Fruit fly (Drosophila melanogaster) whole organism, prepupa: ENCODE results near the gene CG13384.
A peak's percentile ranks its signal among the peaks of the same experiment; 100 is the strongest.

Experiments
- CG10631 ChIP-seq: fragments of 200-800 bp; sonication (Bioruptor generic); optimal IDR thresholded peaks from 2 replicates; lab custom pipeline; 2016; ENCODE audit warnings: missing biosample characterization, missing genetic modification characterization
- CG10669 ChIP-seq: fragments of 200-800 bp; sonication (Bioruptor generic); optimal IDR thresholded peaks from 3 replicates; lab custom pipeline; 2018; ENCODE audit warnings: missing biosample characterization, mild to moderate bottlenecking, missing genetic modification characterization, moderate library complexity
- CG11762 ChIP-seq: fragments of 200-800 bp; sonication (Bioruptor generic); optimal IDR thresholded peaks from 3 replicates; lab custom pipeline; 2016; ENCODE audit warnings: missing biosample characterization, missing genetic modification characterization; ENCODE audit not compliant: insufficient read depth
- CG11902 ChIP-seq: fragments of 200-800 bp; sonication (Bioruptor generic); optimal IDR thresholded peaks from 3 replicates; lab custom pipeline; 2016; ENCODE audit warnings: missing biosample characterization, missing genetic modification characterization
- CG32006 ChIP-seq: fragments of 200-800 bp; sonication (Bioruptor generic); optimal IDR thresholded peaks from 3 replicates; lab custom pipeline; 2017; ENCODE audit warnings: missing biosample characterization, mild to moderate bottlenecking, missing genetic modification characterization
- CG3919 ChIP-seq: fragments of 200-800 bp; sonication (Bioruptor generic); optimal IDR thresholded peaks from 3 replicates; lab custom pipeline; 2016; ENCODE audit warnings: missing biosample characterization, missing genetic modification characterization
- CG4318 ChIP-seq: fragments of 200-800 bp; sonication (Bioruptor generic); optimal IDR thresholded peaks from 3 replicates; lab custom pipeline; 2017; ENCODE audit warnings: missing biosample characterization, mild to moderate bottlenecking, missing genetic modification characterization
- CG6163 ChIP-seq: fragments of 200-800 bp; sonication (Bioruptor generic); IDR thresholded peaks from 3 replicates; pipeline ENCODE4 v1.3.6; 2022; ENCODE audit warnings: missing biosample characterization, missing genetic modification characterization
- CG7368 ChIP-seq: fragments of 200-800 bp; sonication (Bioruptor generic); optimal IDR thresholded peaks from 3 replicates; lab custom pipeline; 2016; ENCODE audit warnings: missing biosample characterization, missing genetic modification characterization
- CG8119 ChIP-seq: fragments of 200-800 bp; sonication (Bioruptor generic); IDR thresholded peaks from 3 replicates; pipeline ENCODE4 v1.3.6; 2022; ENCODE audit warnings: missing biosample characterization, missing genetic modification characterization
- CG8632 ChIP-seq: fragments of 200-800 bp; sonication (Bioruptor generic); optimal IDR thresholded peaks from 3 replicates; lab custom pipeline; 2016; ENCODE audit warnings: missing biosample characterization, missing genetic modification characterization
- CG9139 ChIP-seq: fragments of 200-800 bp; sonication (Bioruptor generic); optimal IDR thresholded peaks from 3 replicates; lab custom pipeline; 2017; ENCODE audit warnings: missing biosample characterization, mild to moderate bottlenecking, missing genetic modification characterization
- Eip75B ChIP-seq: fragments of 200-800 bp; sonication (Bioruptor generic); optimal IDR thresholded peaks from 3 replicates; lab custom pipeline; 2016; ENCODE audit warnings: missing biosample characterization, missing genetic modification characterization
- Eip78C ChIP-seq: fragments of 200-800 bp; sonication (Bioruptor generic); peaks from one replicate; lab custom pipeline; 2016; ENCODE audit warnings: missing biosample characterization, missing genetic modification characterization
- Eip93F ChIP-seq: fragments of 200-800 bp; sonication (Bioruptor generic); optimal IDR thresholded peaks from 2 replicates; lab custom pipeline; 2016; ENCODE audit warnings: missing biosample characterization, mild to moderate bottlenecking, missing genetic modification characterization
- Hr38 ChIP-seq: sonication (Bioruptor generic); optimal IDR thresholded peaks from 2 replicates; lab custom pipeline; 2016; ENCODE audit warnings: missing biosample characterization, missing genetic modification characterization
- Hr39 ChIP-seq: fragments of 200-800 bp; sonication (Bioruptor generic); optimal IDR thresholded peaks from 2 replicates; lab custom pipeline; 2016; ENCODE audit warnings: missing biosample characterization, missing genetic modification characterization
- Lpt ChIP-seq: fragments of 200-800 bp; sonication (Bioruptor generic); optimal IDR thresholded peaks from 3 replicates; lab custom pipeline; 2016; ENCODE audit warnings: missing biosample characterization, missing genetic modification characterization
- Met ChIP-seq: fragments of 200-800 bp; sonication (Bioruptor generic); optimal IDR thresholded peaks from 3 replicates; lab custom pipeline; 2016; ENCODE audit warnings: missing biosample characterization, missing genetic modification characterization
- OdsH ChIP-seq: fragments of 200-800 bp; sonication (Bioruptor generic); optimal IDR thresholded peaks from 3 replicates; lab custom pipeline; 2016; ENCODE audit warnings: missing biosample characterization, missing genetic modification characterization
- Smox ChIP-seq: fragments of 200-800 bp; sonication (Bioruptor generic); optimal IDR thresholded peaks from 3 replicates; lab custom pipeline; 2016; ENCODE audit warnings: missing biosample characterization, missing genetic modification characterization
- Sox14 ChIP-seq: fragments of 200-800 bp; sonication (Bioruptor generic); optimal IDR thresholded peaks from 3 replicates; lab custom pipeline; 2016; ENCODE audit warnings: missing biosample characterization, missing genetic modification characterization
- Sox15 ChIP-seq: fragments of 200-800 bp; sonication (Bioruptor generic); optimal IDR thresholded peaks from 3 replicates; lab custom pipeline; 2016; ENCODE audit warnings: missing biosample characterization, missing genetic modification characterization
- achi ChIP-seq: fragments of 200-800 bp; sonication (Bioruptor generic); optimal IDR thresholded peaks from 3 replicates; lab custom pipeline; 2016; ENCODE audit warnings: missing biosample characterization, missing genetic modification characterization
- cyc ChIP-seq: fragments of 200-800 bp; sonication (Bioruptor generic); optimal IDR thresholded peaks from 3 replicates; lab custom pipeline; 2016; ENCODE audit warnings: missing biosample characterization, missing genetic modification characterization
- dsx ChIP-seq: fragments of 200-800 bp; optimal IDR thresholded peaks from 3 replicates; lab custom pipeline; 2019; ENCODE audit warnings: missing biosample characterization, mild to moderate bottlenecking, missing genetic modification characterization, moderate library complexity; ENCODE audit not compliant: poor library complexity, severe bottlenecking
- eg ChIP-seq: fragments of 200-800 bp; sonication (Bioruptor generic); IDR thresholded peaks from 3 replicates; pipeline ENCODE4 v1.3.6; 2022; ENCODE audit warnings: missing biosample characterization, missing genetic modification characterization
- fd85E ChIP-seq: fragments of 200-800 bp; sonication (Bioruptor generic); optimal IDR thresholded peaks from 3 replicates; lab custom pipeline; 2016; ENCODE audit warnings: missing biosample characterization, missing genetic modification characterization
- lz ChIP-seq: fragments of 200-800 bp; sonication (Bioruptor generic); optimal IDR thresholded peaks from 3 replicates; lab custom pipeline; 2016; ENCODE audit warnings: missing biosample characterization, missing genetic modification characterization
- net ChIP-seq: fragments of 200-800 bp; sonication (Bioruptor generic); optimal IDR thresholded peaks from 3 replicates; lab custom pipeline; 2016; ENCODE audit warnings: missing biosample characterization, missing genetic modification characterization
- pdm3 ChIP-seq: fragments of 200-800 bp; sonication (Bioruptor generic); optimal IDR thresholded peaks from 3 replicates; lab custom pipeline; 2016; ENCODE audit warnings: missing biosample characterization, missing genetic modification characterization
- spab ChIP-seq: fragments of 200-800 bp; sonication (Bioruptor generic); optimal IDR thresholded peaks from 2 replicates; lab custom pipeline; 2017; ENCODE audit warnings: missing biosample characterization, mild to moderate bottlenecking, missing genetic modification characterization, missing genetic modification reagents
- ss ChIP-seq, 2 experiments: fragments of 200-800 bp; sonication (Bioruptor generic); optimal IDR thresholded peaks; 2 replicates in 1 of 2; 3 replicates in 1 of 2; lab custom pipeline; 2017 to 2018; ENCODE audit warnings: mild to moderate bottlenecking in 2 of 2, missing biosample characterization in 2 of 2, missing genetic modification characterization in 2 of 2, moderate library complexity in 1 of 2
- svp ChIP-seq: fragments of 200-800 bp; sonication (Bioruptor generic); peaks from one replicate; lab custom pipeline; 2016; ENCODE audit warnings: missing biosample characterization, missing genetic modification characterization
- topi ChIP-seq: fragments of 200-800 bp; sonication (Bioruptor generic); optimal IDR thresholded peaks from 3 replicates; lab custom pipeline; 2016; ENCODE audit warnings: missing biosample characterization, missing genetic modification characterization

CG13384 gene

dm6 chr2L:8384108-8384601 is at the start of gene CG13384, which contains the start of gene Dad1 (continued):
- TF ChIP-seq pdm3, result peak; percentile 90
- TF ChIP-seq spab (GFP tag; lab: Kevin White, UChicago), result peak; percentile 80
- TF ChIP-seq CG7368 (GFP tag; lab: Kevin White, UChicago), result peak; percentile 81
- peak; percentile 83 for TF ChIP-seq Hr39 (GFP tag; lab: Kevin White, UChicago)
- TF ChIP-seq Eip75B, result peak; percentile 89
- peak; percentile 87 to 90 for TF ChIP-seq ss (GFP tag; optimal IDR thresholded peaks at IDR 0.05; lab: Kevin White, UChicago)
- TF ChIP-seq achi (GFP tag; lab: Kevin White, UChicago), result peak; percentile 93
- peak; percentile 87 for TF ChIP-seq net (GFP tag; lab: Kevin White, UChicago)

DNA sequence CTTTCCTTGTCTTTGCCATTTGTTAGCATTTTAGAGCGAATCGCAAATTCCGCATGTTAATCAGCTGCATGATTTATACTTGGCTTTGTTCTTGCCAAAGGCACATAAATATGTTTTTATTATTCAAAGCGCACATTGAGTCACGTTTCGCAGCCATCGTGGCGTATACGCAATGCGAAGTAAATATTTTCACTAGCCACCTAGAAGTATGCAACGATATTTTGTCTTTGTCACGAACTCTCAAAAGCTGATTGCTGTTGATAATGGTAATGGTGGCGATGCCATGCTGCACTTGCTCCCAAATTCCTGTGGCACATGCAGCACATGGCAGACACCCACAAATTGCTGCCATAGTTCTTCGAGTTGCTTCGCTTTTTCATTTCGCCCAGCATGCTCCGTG is 49.5 kb upstream of the CG13384 start:
- TF ChIP-seq spab (GFP tag; lab: Kevin White, UChicago) (no peak), Hr38 (GFP tag; lab: Kevin White, UChicago) (no peak), CG8119 (GFP tag; lab: Robert Waterston, UW) (no peak), CG9139 (GFP tag; lab: Kevin White, UChicago) (no peak), OdsH (GFP tag; lab: Kevin White, UChicago) (peak; percentile 15), Lpt (GFP tag; lab: Kevin White, UChicago) (no peak), svp (GFP tag; lab: Kevin White, UChicago) (no peak), CG3919 (GFP tag; lab: Kevin White, UChicago) (peak; percentile 6), topi (no peak), ss (GFP tag; optimal IDR thresholded peaks at IDR 0.05; lab: Kevin White, UChicago) (no peak), Sox14 (no peak), Sox15 (GFP tag; lab: Kevin White, UChicago) (no peak), net (GFP tag; lab: Kevin White, UChicago) (no peak), CG10631 (GFP tag; lab: Kevin White, UChicago) (no peak), Eip93F (GFP tag; lab: Kevin White, UChicago) (no peak), Eip78C (GFP tag; lab: Kevin White, UChicago) (peak; percentile 73), achi (GFP tag; lab: Kevin White, UChicago) (peak; percentile 7), Met (GFP tag; lab: Kevin White, UChicago) (no peak), lz (GFP tag; lab: Kevin White, UChicago) (no peak), CG10669 (no peak), CG8632 (GFP tag; lab: Kevin White, UChicago) (no peak), dsx (GFP tag; lab: Kevin White, UChicago) (no peak), CG11762 (GFP tag; lab: Kevin White, UChicago) (no peak), pdm3 (no peak), fd85E (GFP tag; lab: Kevin White, UChicago) (no peak), CG6163 (0 out of 3 replicates have a peak, but pooled peaks have one; percentile 23), CG11902 (GFP tag; lab: Kevin White, UChicago) (no peak), cyc (GFP tag; lab: Kevin White, UChicago) (no peak)
- TF ChIP-seq, all 60 proteins: peak for 5

DNA sequence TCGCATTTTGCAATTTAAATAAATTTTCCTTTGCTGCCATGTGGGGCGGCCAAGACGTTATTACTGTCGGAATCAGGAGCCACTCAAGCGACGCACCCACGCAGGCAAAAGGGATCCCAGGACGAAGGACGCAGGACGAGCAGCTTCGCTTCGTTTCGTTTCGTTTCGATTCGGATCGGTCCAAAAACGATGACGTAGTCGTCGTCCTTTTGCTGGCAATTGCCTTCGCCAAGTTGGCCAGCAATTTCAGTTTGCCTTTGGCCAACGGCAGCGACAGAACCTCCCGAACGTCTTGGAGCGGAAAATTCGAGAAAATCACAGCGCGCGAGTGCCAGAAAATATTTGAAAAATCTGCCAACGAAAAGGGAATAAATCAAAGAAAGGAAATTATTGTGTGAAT is 46.2 kb upstream of the CG13384 start, which contains the start of gene witty:
witty (plus strand) TSS at position 249 of the 400 bp plus-strand sequence.
- TF ChIP-seq Hr39 (GFP tag; lab: Kevin White, UChicago) (no peak), lz (GFP tag; lab: Kevin White, UChicago) (no peak), CG8119 (GFP tag; lab: Robert Waterston, UW) (no peak), topi (no peak), OdsH (GFP tag; lab: Kevin White, UChicago) (no peak), Sox14 (no peak), Smox (no peak), CG10669 (no peak), svp (GFP tag; lab: Kevin White, UChicago) (no peak), ss (GFP tag; optimal IDR thresholded peaks at IDR 0.05; lab: Kevin White, UChicago) (no peak), CG10631 (GFP tag; lab: Kevin White, UChicago) (no peak), Sox15 (GFP tag; lab: Kevin White, UChicago) (no peak), CG4318 (no peak), Eip78C (GFP tag; lab: Kevin White, UChicago) (no peak)

DNA sequence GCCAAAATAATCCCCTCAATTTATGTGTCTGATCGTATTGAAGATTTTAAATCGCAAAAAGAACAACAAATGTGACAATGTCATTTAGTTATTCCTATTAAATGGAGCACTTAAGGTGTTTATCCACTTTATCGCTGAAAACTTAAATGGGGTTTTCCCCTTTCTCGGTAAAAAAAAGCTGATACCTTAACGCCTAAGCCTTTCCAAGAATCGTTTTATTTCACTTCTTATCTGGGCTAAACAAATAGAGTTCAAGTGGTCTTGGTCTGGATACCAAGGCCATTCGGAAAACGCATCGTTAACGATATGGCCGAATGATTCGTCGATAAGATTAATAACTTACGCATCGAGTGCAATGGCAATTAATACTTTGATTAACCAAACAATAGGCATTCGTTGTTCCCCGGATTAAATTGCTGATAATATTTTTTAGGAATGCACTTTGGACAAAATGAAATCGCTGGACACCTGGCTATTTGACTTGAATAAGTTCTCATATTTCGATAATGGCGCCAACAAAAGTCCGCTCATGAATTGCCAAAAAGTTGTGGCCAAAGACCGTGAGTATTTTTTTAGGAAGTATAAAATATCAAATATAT is 44.4 kb upstream of the CG13384 start:
- TF ChIP-seq net (GFP tag; lab: Kevin White, UChicago) (no peak), CG10669 (no peak), CG7368 (GFP tag; lab: Kevin White, UChicago) (no peak), CG32006 (GFP tag; lab: Kevin White, UChicago) (no peak), Eip93F (GFP tag; lab: Kevin White, UChicago) (no peak), svp (GFP tag; lab: Kevin White, UChicago) (no peak), Smox (no peak), eg (GFP tag; lab: Robert Waterston, UW) (no peak)
